Fruit fly (Drosophila melanogaster): ENCODE results near the gene CG12237.

The CG12237 gene

dm6 chrX:19662583-19663195, 20.0 kb upstream of the CG12237 start:
- peak; percentile 48 for TF ChIP-seq CG17801 (GFP tag; optimal IDR thresholded peaks at IDR 0.05; ENCODE audit: partially characterized antibody)

DNA sequence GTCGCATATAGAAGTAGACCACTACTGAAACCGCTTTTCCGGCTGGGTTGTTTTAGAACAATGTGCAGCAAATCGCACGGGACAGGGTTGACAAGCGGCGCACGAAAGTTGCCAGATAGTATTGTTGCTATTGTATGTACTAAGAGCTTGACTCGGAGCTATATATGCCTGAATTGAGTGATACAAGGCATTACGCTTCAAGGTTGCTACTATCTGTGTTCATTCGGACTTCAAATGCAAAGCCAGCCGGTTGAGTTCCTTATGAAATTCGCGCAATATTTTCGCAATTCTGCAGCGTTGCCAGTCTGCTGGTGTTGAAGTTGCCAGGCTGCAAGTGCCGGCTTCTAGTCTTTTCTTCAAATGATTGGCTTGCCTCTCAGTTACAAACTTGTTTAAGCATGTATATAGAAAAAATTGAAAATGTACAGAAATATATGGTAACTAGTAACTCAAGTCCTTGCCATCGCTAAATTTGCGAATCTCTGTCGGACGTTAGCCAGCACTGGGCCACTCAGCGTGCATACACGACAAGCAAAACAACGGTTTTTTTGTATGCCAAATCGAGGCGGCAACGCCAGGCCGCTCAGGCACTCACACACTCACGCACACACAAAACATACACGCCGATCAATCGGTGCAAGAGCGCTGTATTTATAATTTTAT, 9.2 kb upstream of the CG12237 start, which contains the start of the genes Ranbp21 and Elys:
TSS of gene Ranbp21 (minus strand) at position 513 of the 663 bp plus-strand sequence.
TSS of gene Elys (plus strand) at position 549 of the 663 bp plus-strand sequence.
- peak; percentile 13 for TF ChIP-seq CG17801 (GFP tag; optimal IDR thresholded peaks at IDR 0.05; ENCODE audit: partially characterized antibody)

DNA sequence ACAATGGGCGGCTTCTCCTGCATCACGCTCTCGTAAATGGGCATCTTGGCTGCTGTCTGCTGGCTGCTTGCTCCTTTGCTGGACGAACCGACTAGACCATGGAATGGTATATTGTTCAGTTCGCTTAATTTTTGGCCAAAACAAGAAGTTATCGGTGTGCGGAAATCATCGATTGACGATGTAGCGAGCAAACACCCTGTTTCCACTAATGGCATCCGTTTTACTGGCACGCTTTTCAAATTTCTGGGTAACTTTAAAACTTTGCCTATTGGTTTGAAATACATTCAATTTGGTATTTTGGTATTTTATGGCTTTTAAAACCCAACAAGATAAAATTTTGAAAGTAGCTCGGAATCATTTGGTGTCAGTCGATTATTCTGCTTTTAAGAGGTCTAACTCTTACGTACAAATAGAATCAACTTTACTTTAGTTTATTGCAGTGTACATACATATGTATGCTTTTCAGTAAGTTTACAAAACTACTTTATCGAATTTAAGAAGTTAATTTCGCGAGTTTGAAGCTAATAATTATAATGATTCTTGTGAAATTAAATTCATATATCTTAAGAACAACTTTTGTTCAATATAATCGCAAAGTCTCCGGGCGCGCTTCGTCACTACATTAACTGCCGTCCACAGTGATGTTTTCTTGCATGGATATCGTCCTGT, 3.3 kb upstream of the CG12237 start, which contains the start of gene Arp10:
TSS of gene Arp10 (minus strand) at position 304 of the 669 bp plus-strand sequence.
- TF ChIP-seq CG17801 (GFP tag; optimal IDR thresholded peaks at IDR 0.05; ENCODE audit: partially characterized antibody), result no peak

DNA sequence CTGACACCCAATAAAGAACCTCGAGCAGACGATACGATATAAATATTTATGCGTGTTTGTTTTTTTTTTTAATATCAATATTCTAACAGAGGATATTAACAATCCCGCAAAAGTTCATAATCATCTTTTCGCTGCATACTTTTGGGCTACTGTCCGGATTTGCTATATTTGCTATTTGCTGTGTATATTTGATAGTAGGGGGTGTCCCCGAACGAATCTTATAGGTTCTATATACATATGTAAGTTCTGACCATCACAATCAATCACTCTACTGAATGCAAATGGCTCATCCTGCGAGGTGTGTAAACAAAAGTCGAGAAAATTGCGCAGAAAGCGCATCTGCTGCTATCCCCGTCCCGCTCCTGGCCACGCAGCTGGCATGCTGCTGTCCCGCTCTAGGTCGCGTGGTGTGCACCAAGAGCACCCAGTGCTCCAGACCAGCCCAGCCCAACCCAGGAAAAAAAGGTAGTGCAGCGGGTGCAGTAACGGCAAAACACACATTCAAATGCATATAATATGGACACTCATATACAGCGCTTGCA, 1.9 kb downstream of the CG12237 start:
- no peak for TF ChIP-seq CG17801 (GFP tag; optimal IDR thresholded peaks at IDR 0.05; ENCODE audit: partially characterized antibody)

dm6 chrX:19638328-19638940, 4.2 kb downstream of the CG12237 start, which contains the start of gene Rcd-1:
Rcd-1 (plus strand) TSS chrX:19638767.
- no peak for TF ChIP-seq CG17801 (GFP tag; optimal IDR thresholded peaks at IDR 0.05; ENCODE audit: partially characterized antibody)

- TF ChIP-seq CG17801 (GFP tag; optimal IDR thresholded peaks at IDR 0.05; ENCODE audit: partially characterized antibody), result peak; percentile 25
These were observed 5.0 kb downstream of the CG12237 start for dm6 chrX:19637434-19638327.

- TF ChIP-seq CG17801 (GFP tag; optimal IDR thresholded peaks at IDR 0.05; ENCODE audit: partially characterized antibody), result no peak
These were observed 5.7 kb downstream of the CG12237 start for dm6 chrX:19637002-19637420.

- peak; percentile 35 for TF ChIP-seq CG17801 (GFP tag; optimal IDR thresholded peaks at IDR 0.05; ENCODE audit: partially characterized antibody)
These were observed 11.3 kb downstream of the CG12237 start for dm6 chrX:19631365-19631832.

- TF ChIP-seq CG17801 (GFP tag; optimal IDR thresholded peaks at IDR 0.05; ENCODE audit: partially characterized antibody), result no peak
These were observed 17.3 kb downstream of the CG12237 start, which contains the start of gene CG14212 for dm6 chrX:19625405-19625804. CG14212 (plus strand) TSS chrX:19625705.

- no peak for TF ChIP-seq CG17801 (GFP tag; optimal IDR thresholded peaks at IDR 0.05; ENCODE audit: partially characterized antibody)
These were observed 19.7 kb downstream of the CG12237 start, which contains the start of the genes Naa20A and MKP-4 for dm6 chrX:19622924-19623323. Naa20A (minus strand) TSS chrX:19623074. MKP-4 (plus strand) TSS chrX:19623114.

- TF ChIP-seq CG17801 (GFP tag; optimal IDR thresholded peaks at IDR 0.05; ENCODE audit: partially characterized antibody), result no peak
These were observed 21.5 kb downstream of the CG12237 start, which contains the start of gene CG14221 for dm6 chrX:19621145-19621544. CG14221 (minus strand) TSS chrX:19621245.

DNA sequence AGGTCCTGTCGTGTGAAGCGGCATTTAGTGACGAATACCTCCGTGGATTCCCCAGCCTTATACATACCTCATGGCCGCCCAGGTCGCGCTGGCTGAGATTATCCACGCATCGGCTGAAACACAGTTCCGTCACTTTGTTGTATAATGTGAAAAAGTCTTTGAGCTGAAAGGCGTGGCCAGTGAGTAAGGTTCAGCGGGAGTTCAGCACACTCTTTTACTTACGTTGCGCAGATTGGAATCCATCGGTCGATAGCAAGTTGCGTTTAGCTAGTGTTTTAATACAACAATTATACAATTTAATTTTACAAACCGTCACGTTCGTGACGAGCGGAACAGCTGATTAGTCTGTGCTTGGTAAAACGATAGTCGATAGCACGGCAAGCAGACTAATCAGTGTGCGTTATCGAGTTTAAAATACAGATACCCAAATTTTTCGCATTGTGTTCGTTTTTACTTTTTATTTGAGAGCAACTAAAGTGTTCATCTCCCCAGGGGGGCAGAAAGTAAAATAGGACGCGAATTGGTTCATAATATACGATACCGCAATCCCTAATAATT, 24.4 kb downstream of the CG12237 start, which contains the start of the genes Pstk and Tim9b:
TSS of gene Pstk (minus strand) at position 355 of the 558 bp plus-strand sequence.
TSS of gene Tim9b (minus strand) at position 355 of the 558 bp plus-strand sequence.
- no peak for TF ChIP-seq CG17801 (GFP tag; optimal IDR thresholded peaks at IDR 0.05; ENCODE audit: partially characterized antibody)

All from ovary, adult (tissue).